Fruit fly (Drosophila melanogaster) whole organism, adult: ENCODE data around the gene ppk5.

Source experiments
- CG11617 ChIP-seq: fragments of 200-800 bp; sonication (Bioruptor generic); optimal IDR thresholded peaks from 2 replicates; lab custom pipeline; 2017; ENCODE audit warnings: mild to moderate bottlenecking, missing biosample characterization, missing genetic modification reagents, missing genetic modification characterization
- CG12768 ChIP-seq: fragments of 200-800 bp; sonication (Bioruptor generic); optimal IDR thresholded peaks from 2 replicates; lab custom pipeline; 2017; ENCODE audit warnings: missing biosample characterization, missing genetic modification characterization, mild to moderate bottlenecking, moderate library complexity, missing genetic modification reagents
- CG14711 ChIP-seq: fragments of 200-800 bp; sonication (Bioruptor generic); optimal IDR thresholded peaks from 2 replicates; lab custom pipeline; 2018; ENCODE audit warnings: missing biosample characterization, mild to moderate bottlenecking, missing genetic modification characterization, moderate library complexity
- CG1620 ChIP-seq: fragments of 200-800 bp; sonication (Bioruptor generic); optimal IDR thresholded peaks from 2 replicates; lab custom pipeline; 2016; ENCODE audit warnings: missing biosample characterization, missing genetic modification characterization
- CG33017 ChIP-seq: fragments of 200-800 bp; sonication (Bioruptor generic); optimal IDR thresholded peaks from 2 replicates; lab custom pipeline; 2018; ENCODE audit warnings: missing biosample characterization, mild to moderate bottlenecking, missing genetic modification characterization, moderate library complexity
- CG7045 ChIP-seq: fragments of 200-800 bp; sonication (Bioruptor generic); optimal IDR thresholded peaks from 2 replicates; lab custom pipeline; 2017; ENCODE audit warnings: missing biosample characterization, mild to moderate bottlenecking, missing genetic modification characterization
- CG7101 ChIP-seq: fragments of 200-800 bp; sonication (Bioruptor generic); optimal IDR thresholded peaks from 2 replicates; lab custom pipeline; 2018; ENCODE audit warnings: missing biosample characterization, mild to moderate bottlenecking, missing genetic modification characterization, moderate library complexity
- Clk ChIP-seq: fragments of 200-800 bp; sonication (Bioruptor generic); optimal IDR thresholded peaks from 2 replicates; lab custom pipeline; 2017; ENCODE audit warnings: missing biosample characterization, missing genetic modification characterization
- Crg-1 ChIP-seq: fragments of 200-800 bp; sonication (Bioruptor generic); optimal IDR thresholded peaks from 2 replicates; lab custom pipeline; 2016; ENCODE audit warnings: missing biosample characterization, missing genetic modification characterization
- Hr96 ChIP-seq: fragments of 200-800 bp; sonication (Bioruptor generic); optimal IDR thresholded peaks from 2 replicates; lab custom pipeline; 2016; ENCODE audit warnings: missing biosample characterization, missing genetic modification characterization
- Mnt ChIP-seq: fragments of 200-800 bp; sonication (Bioruptor generic); optimal IDR thresholded peaks from 2 replicates; lab custom pipeline; 2016; ENCODE audit warnings: missing biosample characterization, mild to moderate bottlenecking, missing genetic modification characterization
- bab1 ChIP-seq: fragments of 200-800 bp; sonication (Bioruptor generic); optimal IDR thresholded peaks from 3 replicates; lab custom pipeline; 2019; ENCODE audit warnings: missing biosample characterization, mild to moderate bottlenecking, missing genetic modification characterization, moderate library complexity
- cic ChIP-seq: fragments of 200-800 bp; sonication (Bioruptor generic); optimal IDR thresholded peaks from 2 replicates; lab custom pipeline; 2017; ENCODE audit warnings: missing biosample characterization, mild to moderate bottlenecking, missing genetic modification characterization, moderate library complexity
- cnc ChIP-seq, 2 experiments: fragments of >200 bp; optimal IDR thresholded peaks; 2 replicates each; lab custom pipeline; 2017
- kay ChIP-seq: fragments of 200-800 bp; sonication (Bioruptor generic); peaks from one replicate; lab custom pipeline; 2016; ENCODE audit warnings: missing biosample characterization, missing genetic modification characterization, borderline replicate concordance
- ovo ChIP-seq: fragments of 200-800 bp; sonication (Bioruptor generic); optimal IDR thresholded peaks from 2 replicates; lab custom pipeline; 2016; ENCODE audit warnings: missing biosample characterization, missing genetic modification characterization
- pad ChIP-seq: fragments of 200-800 bp; sonication (Bioruptor generic); optimal IDR thresholded peaks from 3 replicates; lab custom pipeline; 2017; ENCODE audit warnings: missing biosample characterization, missing genetic modification characterization, mild to moderate bottlenecking, moderate library complexity, missing genetic modification reagents
- tj ChIP-seq: fragments of 200-800 bp; sonication (Bioruptor generic); optimal IDR thresholded peaks from 3 replicates; lab custom pipeline; 2017; ENCODE audit warnings: missing biosample characterization, mild to moderate bottlenecking, missing genetic modification characterization, moderate library complexity
- toe ChIP-seq: fragments of 200-800 bp; sonication (Bioruptor generic); optimal IDR thresholded peaks from 2 replicates; lab custom pipeline; 2016; ENCODE audit warnings: missing biosample characterization, missing genetic modification characterization

ppk5 gene

dm6 chr3L:21501172-21501571, 33.3 kb upstream of the ppk5 start, which contains the start of gene Est-Q:
Est-Q (plus strand) TSS chr3L:21501421.
- TF ChIP-seq Mnt (GFP tag; lab: Kevin White, UChicago) (peak; percentile 87), cic (peak; percentile 96), CG12768 (GFP tag; lab: Kevin White, UChicago) (peak; percentile 22), ovo (GFP tag; lab: Kevin White, UChicago) (no peak)

dm6 chr3L:21501928-21502327, 32.5 kb upstream of the ppk5 start:
- peak; percentile 60 for TF ChIP-seq CG33017
- TF ChIP-seq Mnt (GFP tag; lab: Kevin White, UChicago) = peak; percentile 22
- peak; percentile 82 for TF ChIP-seq CG12768 (GFP tag; lab: Kevin White, UChicago)
- no peak for TF ChIP-seq Hr96
- TF ChIP-seq bab1 (GFP tag; lab: Kevin White, UChicago) = no peak
- TF ChIP-seq ovo (GFP tag; lab: Kevin White, UChicago) = no peak
- no peak for TF ChIP-seq Crg-1 (GFP tag; lab: Kevin White, UChicago)
- TF ChIP-seq kay (GFP tag; lab: Kevin White, UChicago) = no peak
- TF ChIP-seq tj (GFP tag; lab: Kevin White, UChicago) = no peak
- TF ChIP-seq CG7101 (tag; lab: Kevin White, UChicago) = peak; percentile 15
- TF ChIP-seq CG14711 (tag; lab: Kevin White, UChicago) = peak; percentile 32
- peak; percentile 55 for TF ChIP-seq cic
- no peak for TF ChIP-seq cnc (optimal IDR thresholded peaks at IDR 0.05; lab: Kevin White, UChicago)

dm6 chr3L:21507354-21507928, 27.0 kb upstream of the ppk5 start, which contains the start of the genes Glg1 and M6:
Glg1 (minus strand) TSS chr3L:21507538.
M6 (plus strand) TSS chr3L:21507852.
- TF ChIP-seq CG14711 (tag; lab: Kevin White, UChicago) (peak; percentile 55), pad (GFP tag; lab: Kevin White, UChicago) (peak; percentile 63), CG12768 (GFP tag; lab: Kevin White, UChicago) (peak; percentile 59), Mnt (GFP tag; lab: Kevin White, UChicago) (peak; percentile 61), kay (GFP tag; lab: Kevin White, UChicago) (no peak), CG33017 (peak; percentile 53), ovo (GFP tag; lab: Kevin White, UChicago) (no peak), cnc (optimal IDR thresholded peaks at IDR 0.05; lab: Kevin White, UChicago) (no peak), toe (no peak), CG7045 (GFP tag; lab: Kevin White, UChicago) (peak; percentile 62), bab1 (GFP tag; lab: Kevin White, UChicago) (peak; percentile 70), CG1620 (peak; percentile 61), Crg-1 (GFP tag; lab: Kevin White, UChicago) (peak; percentile 67), tj (GFP tag; lab: Kevin White, UChicago) (peak; percentile 52), Hr96 (peak; percentile 79), CG11617 (GFP tag; lab: Kevin White, UChicago) (peak; percentile 65), CG7101 (tag; lab: Kevin White, UChicago) (peak; percentile 70)

dm6 chr3L:21507955-21508354, 26.5 kb upstream of the ppk5 start:
- no peak for TF ChIP-seq tj (GFP tag; lab: Kevin White, UChicago)
- TF ChIP-seq CG7045 (GFP tag; lab: Kevin White, UChicago) = no peak
- TF ChIP-seq CG1620 = no peak
- TF ChIP-seq kay (GFP tag; lab: Kevin White, UChicago) = no peak

- TF ChIP-seq ovo (GFP tag; lab: Kevin White, UChicago) (no peak), pad (GFP tag; lab: Kevin White, UChicago) (no peak), CG7045 (GFP tag; lab: Kevin White, UChicago) (no peak), CG7101 (tag; lab: Kevin White, UChicago) (no peak), Mnt (GFP tag; lab: Kevin White, UChicago) (no peak), CG14711 (tag; lab: Kevin White, UChicago) (no peak), Clk (GFP tag; lab: Kevin White, UChicago) (no peak), bab1 (GFP tag; lab: Kevin White, UChicago) (no peak), CG33017 (no peak), toe (no peak)
Measured at dm6 chr3L:21508621-21509020, 25.8 kb upstream of the ppk5 start.

dm6 chr3L:21509488-21510122, 24.9 kb upstream of the ppk5 start:
- TF ChIP-seq CG1620 (no peak), CG11617 (GFP tag; lab: Kevin White, UChicago) (peak; percentile 51), tj (GFP tag; lab: Kevin White, UChicago) (no peak), cnc (optimal IDR thresholded peaks at IDR 0.05; lab: Kevin White, UChicago) (no peak), cic (no peak), ovo (GFP tag; lab: Kevin White, UChicago) (no peak)
